Fruit fly (Drosophila melanogaster) whole organism, wandering third instar larva: ENCODE results near the gene CG43924.

Experiments
- Abd-B ChIP-seq: fragments of >200 bp; optimal IDR thresholded peaks from 2 replicates; lab custom pipeline; 2017; ENCODE audit warnings: missing biosample characterization, missing genetic modification characterization
- CG32264 ChIP-seq: fragments of 200-800 bp; sonication (Bioruptor generic); optimal IDR thresholded peaks from 2 replicates; lab custom pipeline; 2016; ENCODE audit warnings: missing biosample characterization, missing genetic modification characterization
- CG9705 ChIP-seq: fragments of 200-800 bp; sonication (Bioruptor generic); optimal IDR thresholded peaks from 2 replicates; lab custom pipeline; 2018; ENCODE audit warnings: missing biosample characterization, mild to moderate bottlenecking, missing genetic modification characterization
- CrebA ChIP-seq: fragments of 200-800 bp; sonication (Bioruptor generic); optimal IDR thresholded peaks from 2 replicates; lab custom pipeline; 2016; ENCODE audit warnings: missing biosample characterization, mild to moderate bottlenecking, missing genetic modification characterization, borderline replicate concordance
- Dfd ChIP-seq: fragments of >200 bp; optimal IDR thresholded peaks from 2 replicates; lab custom pipeline; 2017; ENCODE audit warnings: missing biosample characterization, missing genetic modification characterization
- Dif ChIP-seq: fragments of 200-275, 200-300 bp; sonication (Bioruptor generic); optimal IDR thresholded peaks from 2 replicates; lab custom pipeline; 2018; ENCODE audit warnings: missing biosample characterization, missing genetic modification characterization; ENCODE audit not compliant: partially characterized antibody
- GATAd ChIP-seq: sonication (Bioruptor generic); optimal IDR thresholded peaks from 2 replicates; lab custom pipeline; 2016; ENCODE audit warnings: missing biosample characterization, missing genetic modification characterization
- HLH106 ChIP-seq: fragments of 200-800 bp; optimal IDR thresholded peaks from 3 replicates; lab custom pipeline; 2019; ENCODE audit warnings: missing biosample characterization, mild to moderate bottlenecking, missing genetic modification characterization, moderate library complexity
- Hnf4 ChIP-seq: fragments of 200-800 bp; sonication (Bioruptor generic); optimal IDR thresholded peaks from 2 replicates; lab custom pipeline; 2016; ENCODE audit warnings: missing biosample characterization, mild to moderate bottlenecking, missing genetic modification characterization
- Hr78 ChIP-seq: fragments of >200 bp; optimal IDR thresholded peaks from 2 replicates; lab custom pipeline; 2017; ENCODE audit warnings: missing biosample characterization, missing genetic modification characterization
- Hr83 ChIP-seq: fragments of 200-300 bp; sonication (Bioruptor generic); optimal IDR thresholded peaks from 2 replicates; lab custom pipeline; 2016; ENCODE audit warnings: missing biosample characterization, mild to moderate bottlenecking, missing genetic modification characterization, moderate library complexity; ENCODE audit not compliant: poor library complexity, severe bottlenecking
- Jra ChIP-seq: sonication (Bioruptor generic); optimal IDR thresholded peaks from 2 replicates; lab custom pipeline; 2016; ENCODE audit warnings: missing biosample characterization, missing genetic modification characterization
- Mio ChIP-seq: sonication (Bioruptor generic); optimal IDR thresholded peaks from 2 replicates; lab custom pipeline; 2016; ENCODE audit warnings: missing biosample characterization, missing genetic modification characterization
- Myc ChIP-seq: fragments of >200 bp; optimal IDR thresholded peaks from 2 replicates; lab custom pipeline; 2017
- N ChIP-seq: fragments of >200 bp; optimal IDR thresholded peaks from 2 replicates; lab custom pipeline; 2018; ENCODE audit warnings: missing biosample characterization, missing external identifiers, missing genetic modification characterization
- OdsH ChIP-seq: fragments of 200-800 bp; sonication (Bioruptor generic); optimal IDR thresholded peaks from 2 replicates; lab custom pipeline; 2016; ENCODE audit warnings: missing biosample characterization, mild to moderate bottlenecking, missing genetic modification characterization
- Rel ChIP-seq, 2 experiments: fragments of 200-800 bp; sonication (Bioruptor generic) in 1 of 2; optimal IDR thresholded peaks; 2 replicates in 1 of 2; 3 replicates in 1 of 2; lab custom pipeline; 2016 to 2019; ENCODE audit warnings: mild to moderate bottlenecking in 2 of 2, missing biosample characterization in 2 of 2, missing genetic modification characterization in 2 of 2, moderate library complexity in 1 of 2
- Sp1 ChIP-seq: fragments of 200-800 bp; sonication (Bioruptor generic); optimal IDR thresholded peaks from 3 replicates; lab custom pipeline; 2019; ENCODE audit warnings: missing biosample characterization, mild to moderate bottlenecking, missing genetic modification characterization, moderate library complexity
- Vsx2 ChIP-seq: fragments of 200-300, 225-300 bp; sonication (Bioruptor generic); optimal IDR thresholded peaks from 2 replicates; lab custom pipeline; 2018; ENCODE audit warnings: missing biosample characterization, missing genetic modification characterization; ENCODE audit not compliant: partially characterized antibody
- br ChIP-seq: fragments of 200-800 bp; sonication (Bioruptor generic); optimal IDR thresholded peaks from 2 replicates; lab custom pipeline; 2016; ENCODE audit warnings: missing biosample characterization, missing genetic modification characterization
- brk ChIP-seq: fragments of 200-800 bp; sonication (Bioruptor generic); optimal IDR thresholded peaks from 2 replicates; lab custom pipeline; 2016; ENCODE audit warnings: missing biosample characterization, mild to moderate bottlenecking, missing genetic modification characterization
- dl ChIP-seq, 2 experiments: fragments of 175-275, 200-275 bp in 1 of 2; fragments of 200-275 bp in 1 of 2; sonication (Bioruptor generic); optimal IDR thresholded peaks; lab custom pipeline; 2018; ENCODE audit warnings: mild to moderate bottlenecking in 2 of 2, missing biosample characterization in 2 of 2, missing genetic modification characterization in 2 of 2, moderate library complexity in 2 of 2; ENCODE audit not compliant: partially characterized antibody in 2 of 2, insufficient read depth in 1 of 2
- dmrt93B ChIP-seq: fragments of 200-800 bp; sonication (Bioruptor generic); optimal IDR thresholded peaks from 2 replicates; lab custom pipeline; 2018; ENCODE audit warnings: missing biosample characterization, mild to moderate bottlenecking, missing genetic modification characterization
- dsf ChIP-seq: sonication (Bioruptor generic); optimal IDR thresholded peaks from 2 replicates; lab custom pipeline; 2016; ENCODE audit warnings: missing biosample characterization, missing genetic modification characterization, borderline replicate concordance
- ey ChIP-seq: fragments of 200-800 bp; sonication (Bioruptor generic); optimal IDR thresholded peaks from 2 replicates; lab custom pipeline; 2016; ENCODE audit warnings: missing biosample characterization, missing genetic modification characterization
- foxo ChIP-seq, 2 experiments: fragments of 200-800 bp; sonication (Bioruptor generic); optimal IDR thresholded peaks; 2 replicates in 1 of 2; 3 replicates in 1 of 2; lab custom pipeline; 2016 to 2017; ENCODE audit warnings: missing biosample characterization in 2 of 2, missing genetic modification characterization in 2 of 2
- fru ChIP-seq: fragments of 200-800 bp; sonication (Bioruptor generic); optimal IDR thresholded peaks from 3 replicates; lab custom pipeline; 2016; ENCODE audit warnings: missing biosample characterization, mild to moderate bottlenecking, missing genetic modification characterization
- h ChIP-seq: fragments of 200-800 bp; sonication (Bioruptor generic); optimal IDR thresholded peaks from 3 replicates; lab custom pipeline; 2016; ENCODE audit warnings: missing biosample characterization, mild to moderate bottlenecking, missing genetic modification characterization
- jim ChIP-seq: fragments of 175-275, 200-325 bp; sonication (Bioruptor generic); optimal IDR thresholded peaks from 2 replicates; lab custom pipeline; 2016; ENCODE audit warnings: missing biosample characterization, mild to moderate bottlenecking, missing genetic modification characterization
- lola ChIP-seq: fragments of >200 bp; optimal IDR thresholded peaks from 2 replicates; lab custom pipeline; 2017; ENCODE audit warnings: missing biosample characterization, missing genetic modification characterization
- pan ChIP-seq: fragments of >200 bp; optimal IDR thresholded peaks from 2 replicates; lab custom pipeline; 2017
- psq ChIP-seq: fragments of 200-800 bp; sonication (Bioruptor generic); optimal IDR thresholded peaks from 3 replicates; lab custom pipeline; 2017; ENCODE audit warnings: missing biosample characterization, mild to moderate bottlenecking, missing genetic modification characterization, moderate library complexity
- rgr ChIP-seq: fragments of 200-800 bp; sonication (Bioruptor generic); optimal IDR thresholded peaks from 3 replicates; lab custom pipeline; 2016; ENCODE audit warnings: missing biosample characterization, mild to moderate bottlenecking, missing genetic modification characterization
- sage ChIP-seq: fragments of 200-800 bp; sonication (Bioruptor generic); optimal IDR thresholded peaks from 2 replicates; lab custom pipeline; 2016; ENCODE audit warnings: missing biosample characterization, mild to moderate bottlenecking, missing genetic modification characterization
- sv ChIP-seq: fragments of 200-800 bp; sonication (Bioruptor generic); optimal IDR thresholded peaks from 3 replicates; lab custom pipeline; 2016; ENCODE audit warnings: missing biosample characterization, missing genetic modification characterization
- tai ChIP-seq: sonication (Bioruptor generic); optimal IDR thresholded peaks from 2 replicates; lab custom pipeline; 2016; ENCODE audit warnings: missing biosample characterization, missing genetic modification characterization
- usp ChIP-seq: fragments of >200 bp; optimal IDR thresholded peaks from 2 replicates; lab custom pipeline; 2017; ENCODE audit warnings: missing biosample characterization, missing genetic modification characterization
- woc ChIP-seq: sonication (Bioruptor generic); optimal IDR thresholded peaks from 2 replicates; lab custom pipeline; 2016; ENCODE audit warnings: missing biosample characterization, mild to moderate bottlenecking, missing genetic modification characterization

Gene CG43924

DNA sequence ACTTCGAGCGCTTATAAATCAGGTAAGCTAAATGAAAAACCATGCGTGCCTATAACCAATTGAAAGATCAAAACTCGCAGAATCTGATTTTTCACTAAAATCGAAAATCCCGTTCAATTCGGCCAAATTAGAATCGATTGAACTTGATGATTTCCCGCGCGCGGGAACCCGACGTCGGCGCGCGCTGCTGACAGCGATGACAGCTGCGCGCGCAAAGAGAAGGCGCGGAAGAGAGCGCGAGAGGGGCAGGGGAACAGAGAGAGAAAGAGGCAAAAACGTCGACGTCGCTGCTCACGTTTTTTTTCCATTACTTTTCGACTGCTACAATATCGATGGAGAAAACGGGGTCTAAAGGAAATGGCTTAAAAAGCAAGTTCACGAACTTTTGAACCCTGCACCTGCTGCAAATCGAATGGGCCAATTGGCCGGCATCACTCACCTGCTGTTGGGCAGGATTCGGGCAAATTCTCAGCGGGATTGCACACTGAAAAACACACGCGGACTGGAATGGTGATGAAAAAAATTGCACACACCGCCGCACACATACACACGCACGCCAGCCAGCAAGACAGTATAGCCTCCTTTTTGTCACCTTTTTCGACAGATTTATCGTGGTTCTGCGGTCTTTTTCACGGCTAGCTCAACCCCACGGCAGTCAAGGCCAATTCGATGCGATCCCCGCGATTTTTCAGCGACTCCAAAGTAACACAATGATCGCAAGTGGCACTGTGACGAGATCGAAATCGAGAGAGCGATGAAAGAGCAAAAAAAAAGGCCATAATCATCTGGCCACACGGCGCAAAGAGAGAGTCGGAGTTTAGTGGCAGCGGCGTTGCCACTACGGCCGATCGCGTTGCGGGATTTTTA is 36.7 kb upstream of the CG43924 start, which contains the start of gene CycE:
CycE (minus strand) TSS at position 757 of the 867 bp plus-strand sequence.
- TF ChIP-seq lola (GFP tag; lab: Kevin White, UChicago), result no peak
- TF ChIP-seq Sp1 (GFP tag; lab: Kevin White, UChicago), result no peak
- TF ChIP-seq Dif (GFP tag; lab: Kevin White, UChicago), result peak; percentile 30
- TF ChIP-seq CG9705, result no peak
- no peak for TF ChIP-seq Rel (GFP tag; optimal IDR thresholded peaks at IDR 0.05; lab: Kevin White, UChicago)
- TF ChIP-seq Rel (tag; optimal IDR thresholded peaks at IDR 0.05; lab: Kevin White, UChicago), result peak; percentile 0
- peak; percentile 72 for TF ChIP-seq fru (GFP tag; lab: Kevin White, UChicago)
- TF ChIP-seq, all 38 proteins: peak for 3

dm6 chr2L:15746600-15747393 is 35.9 kb upstream of the CG43924 start:
- peak; percentile 10 for TF ChIP-seq dsf (GFP tag; lab: Kevin White, UChicago)
- no peak for TF ChIP-seq Vsx2 (GFP tag; lab: Kevin White, UChicago)
- TF ChIP-seq jim, result no peak
- TF ChIP-seq ey (GFP tag; lab: Kevin White, UChicago), result peak; percentile 51
- peak in 1 of 2 experiments; percentile 87 for TF ChIP-seq foxo (GFP tag; optimal IDR thresholded peaks at IDR 0.05; lab: Kevin White, UChicago)
- TF ChIP-seq pan (lab: Kevin White, UChicago), result no peak
- no peak for TF ChIP-seq tai (GFP tag; lab: Kevin White, UChicago)
- TF ChIP-seq dl (GFP tag; optimal IDR thresholded peaks at IDR 0.05; lab: Kevin White, UChicago; ENCODE audit: insufficient read depth in 1 of 2, partially characterized antibody in 2 of 2), result no peak
- no peak for TF ChIP-seq sage
- TF ChIP-seq brk (GFP tag; lab: Kevin White, UChicago), result peak; percentile 12
- peak; percentile 80 for TF ChIP-seq CG9705
- no peak for TF ChIP-seq N (GFP tag; lab: Kevin White, UChicago)
- TF ChIP-seq Dif (GFP tag; lab: Kevin White, UChicago), result peak; percentile 31
- TF ChIP-seq lola (GFP tag; lab: Kevin White, UChicago), result no peak
- no peak for TF ChIP-seq dmrt93B (GFP tag; lab: Kevin White, UChicago)
- TF ChIP-seq Hr78 (GFP tag; lab: Kevin White, UChicago), result no peak
- TF ChIP-seq Hnf4 (GFP tag; lab: Kevin White, UChicago), result peak; percentile 37
- TF ChIP-seq OdsH, result peak; percentile 84
- TF ChIP-seq Mio, result no peak
- no peak for TF ChIP-seq CrebA (GFP tag; lab: Kevin White, UChicago)
- TF ChIP-seq psq (GFP tag; lab: Kevin White, UChicago), result peak; percentile 79
- TF ChIP-seq woc (GFP tag; lab: Kevin White, UChicago), result peak; percentile 47
- no peak for TF ChIP-seq Myc (lab: Kevin White, UChicago)
- peak; percentile 51 for TF ChIP-seq fru (GFP tag; lab: Kevin White, UChicago)
- TF ChIP-seq Jra (GFP tag; lab: Kevin White, UChicago), result peak; percentile 24
- TF ChIP-seq Rel (GFP tag; optimal IDR thresholded peaks at IDR 0.05; lab: Kevin White, UChicago), result no peak
- TF ChIP-seq Rel (tag; optimal IDR thresholded peaks at IDR 0.05; lab: Kevin White, UChicago), result peak; percentile 64
- peak; percentile 61 for TF ChIP-seq br (GFP tag; lab: Kevin White, UChicago)
- no peak for TF ChIP-seq GATAd (GFP tag; lab: Kevin White, UChicago)
- peak; percentile 93 for TF ChIP-seq HLH106
- TF ChIP-seq CG32264 (GFP tag; lab: Kevin White, UChicago), result no peak
- TF ChIP-seq Hr83, result no peak
- TF ChIP-seq Abd-B, result no peak
- TF ChIP-seq Sp1 (GFP tag; lab: Kevin White, UChicago), result peak; percentile 94
- TF ChIP-seq rgr (GFP tag; lab: Kevin White, UChicago), result peak; percentile 82
- TF ChIP-seq Dfd (GFP tag; lab: Kevin White, UChicago), result no peak
- no peak for TF ChIP-seq usp
- peak; percentile 57 for TF ChIP-seq h
- TF ChIP-seq sv (GFP tag; lab: Kevin White, UChicago), result peak; percentile 66
- TF ChIP-seq, all 38 proteins: peak for 19
